Fruit fly (Drosophila melanogaster) whole organism, embryonic: ENCODE measurements around the gene CG2129.

Experiments used
- Bgb ChIP-seq: fragments of 200-800 bp; sonication (Bioruptor generic); IDR thresholded peaks from 2 replicates; pipeline ENCODE4 v1.3.6; 2022; ENCODE audit warnings: missing biosample characterization, missing genetic modification characterization; ENCODE audit not compliant: partially characterized antibody
- C15 ChIP-seq: fragments of 200-800 bp; sonication (Bioruptor generic); IDR thresholded peaks from 3 replicates; pipeline ENCODE4 v1.3.6; 2022; ENCODE audit warnings: missing biosample characterization, missing genetic modification characterization
- CG10147 ChIP-seq: fragments of 200-800 bp; sonication (Bioruptor generic); optimal IDR thresholded peaks from 2 replicates; lab custom pipeline; 2019; ENCODE audit warnings: missing biosample characterization, mild to moderate bottlenecking, missing genetic modification characterization, moderate library complexity
- CG10321 ChIP-seq: fragments of 200-800 bp; sonication (Bioruptor generic); IDR thresholded peaks from 2 replicates; pipeline ENCODE4 v1.3.6; 2022; ENCODE audit warnings: missing biosample characterization, missing genetic modification characterization
- CG10979 ChIP-seq: fragments of 200-800 bp; sonication (Bioruptor generic); optimal IDR thresholded peaks from 2 replicates; lab custom pipeline; 2018; ENCODE audit warnings: missing biosample characterization, mild to moderate bottlenecking, missing genetic modification characterization, moderate library complexity
- CG11696 ChIP-seq: fragments of 200-800 bp; sonication (Bioruptor generic); IDR thresholded peaks from 2 replicates; pipeline ENCODE4 v1.3.6; 2022; ENCODE audit warnings: missing biosample characterization, missing genetic modification characterization
- CG13296 ChIP-seq: fragments of 200-800 bp; sonication (Bioruptor generic); optimal IDR thresholded peaks from 3 replicates; lab custom pipeline; 2018; ENCODE audit warnings: missing biosample characterization, mild to moderate bottlenecking, missing genetic modification characterization
- CG14860 ChIP-seq: fragments of 200-800 bp; sonication (Bioruptor generic); IDR thresholded peaks from 3 replicates; pipeline ENCODE4 v1.3.6; 2022; ENCODE audit warnings: missing biosample characterization, missing genetic modification characterization; ENCODE audit not compliant: partially characterized antibody
- CG1529 ChIP-seq: fragments of 200-800 bp; sonication (Bioruptor generic); optimal IDR thresholded peaks from 3 replicates; lab custom pipeline; 2018; ENCODE audit warnings: missing biosample characterization, missing genetic modification characterization
- CG18764 ChIP-seq: fragments of 200-800 bp; sonication (Bioruptor generic); optimal IDR thresholded peaks from 3 replicates; lab custom pipeline; 2016; ENCODE audit warnings: missing biosample characterization, missing genetic modification characterization
- CG3281 ChIP-seq: fragments of 200-800 bp; sonication (Bioruptor generic); optimal IDR thresholded peaks from 3 replicates; lab custom pipeline; 2017; ENCODE audit warnings: missing biosample characterization, mild to moderate bottlenecking, missing genetic modification characterization
- CG3847 ChIP-seq: fragments of 200-800 bp; sonication (Bioruptor generic); IDR thresholded peaks from 2 replicates; pipeline ENCODE4 v1.3.6; 2022; ENCODE audit warnings: missing biosample characterization, missing genetic modification characterization
- CG6854 ChIP-seq: fragments of 200-800 bp; sonication (Bioruptor generic); optimal IDR thresholded peaks from 3 replicates; lab custom pipeline; 2017; ENCODE audit warnings: missing biosample characterization, mild to moderate bottlenecking, missing genetic modification characterization
- CG7928 ChIP-seq: fragments of 200-800 bp; sonication (Bioruptor generic); optimal IDR thresholded peaks from 2 replicates; lab custom pipeline; 2017; ENCODE audit warnings: missing biosample characterization, mild to moderate bottlenecking, missing genetic modification characterization
- CG8359 ChIP-seq: fragments of 200-800 bp; sonication (Bioruptor generic); optimal IDR thresholded peaks from 2 replicates; lab custom pipeline; 2017; ENCODE audit warnings: missing biosample characterization, mild to moderate bottlenecking, missing genetic modification characterization, borderline replicate concordance
- CG8478 ChIP-seq: fragments of >200 bp; optimal IDR thresholded peaks from 2 replicates; lab custom pipeline; 2018
- CG8944 ChIP-seq: fragments of 200-800 bp; sonication (Bioruptor generic); optimal IDR thresholded peaks from 3 replicates; lab custom pipeline; 2016; ENCODE audit warnings: missing biosample characterization, missing genetic modification characterization
- CG9215 ChIP-seq: fragments of 200-800 bp; sonication (Bioruptor generic); IDR thresholded peaks from 2 replicates; pipeline ENCODE4 v1.3.6; 2022; ENCODE audit warnings: missing biosample characterization, missing genetic modification characterization
- CTCF ChIP-seq: fragments of 200-800 bp; sonication (Bioruptor generic); optimal IDR thresholded peaks from 2 replicates; lab custom pipeline; 2017; ENCODE audit warnings: missing biosample characterization, mild to moderate bottlenecking, missing genetic modification characterization, moderate library complexity
- Chrac-16 ChIP-seq: fragments of 200-800 bp; sonication (Bioruptor generic); optimal IDR thresholded peaks from 3 replicates; lab custom pipeline; 2016; ENCODE audit warnings: missing biosample characterization, missing genetic modification characterization
- D19B ChIP-seq: fragments of 200-800 bp; sonication (Bioruptor generic); optimal IDR thresholded peaks from 2 replicates; lab custom pipeline; 2017; ENCODE audit warnings: missing biosample characterization, mild to moderate bottlenecking, missing genetic modification characterization
- Dip2 ChIP-seq: fragments of 200-800 bp; sonication (Bioruptor generic); IDR thresholded peaks from 2 replicates; pipeline ENCODE4 v1.3.6; 2022; ENCODE audit warnings: missing biosample characterization, missing genetic modification characterization
- Dll ChIP-seq: fragments of 200-800 bp; sonication (Bioruptor generic); IDR thresholded peaks from 4 replicates; pipeline ENCODE4 v1.3.6; 2022; ENCODE audit warnings: missing biosample characterization, missing genetic modification characterization; ENCODE audit not compliant: partially characterized antibody
- E2f1 ChIP-seq: fragments of 200-800 bp; sonication (Bioruptor generic); IDR thresholded peaks from 2 replicates; pipeline ENCODE4 v1.3.6; 2022; ENCODE audit warnings: missing biosample characterization, missing genetic modification characterization
- E2f2 ChIP-seq: fragments of 200-800 bp; sonication (Bioruptor generic); IDR thresholded peaks from 2 replicates; pipeline ENCODE4 v1.3.6; 2022; ENCODE audit warnings: missing biosample characterization, missing genetic modification characterization
- Elba2 ChIP-seq: fragments of 200-800 bp; sonication (Bioruptor generic); optimal IDR thresholded peaks from 3 replicates; lab custom pipeline; 2016; ENCODE audit warnings: missing biosample characterization, missing genetic modification characterization
- Ets65A ChIP-seq: fragments of 200-800 bp; sonication (Bioruptor generic); peaks from one replicate; lab custom pipeline; 2016; ENCODE audit warnings: missing biosample characterization, missing genetic modification characterization
- HmgD ChIP-seq: fragments of 200-800 bp; sonication (Bioruptor generic); optimal IDR thresholded peaks from 3 replicates; lab custom pipeline; 2016; ENCODE audit warnings: missing biosample characterization, missing genetic modification characterization
- Hr51 ChIP-seq, 2 experiments: fragments of 200-800 bp; sonication (Bioruptor generic); optimal IDR thresholded peaks; 2 replicates in 1 of 2; 3 replicates in 1 of 2; lab custom pipeline; 2016 to 2018; ENCODE audit warnings: missing biosample characterization in 2 of 2, missing genetic modification characterization in 2 of 2, mild to moderate bottlenecking in 1 of 2, moderate library complexity in 1 of 2
- MESR4 ChIP-seq: fragments of 200-800 bp; sonication (Bioruptor generic); optimal IDR thresholded peaks from 2 replicates; lab custom pipeline; 2018; ENCODE audit warnings: missing biosample characterization, mild to moderate bottlenecking, missing genetic modification characterization, moderate library complexity
- MTF-1 ChIP-seq: fragments of 200-800 bp; sonication (Bioruptor generic); optimal IDR thresholded peaks from 2 replicates; lab custom pipeline; 2018; ENCODE audit warnings: missing biosample characterization, mild to moderate bottlenecking, missing genetic modification characterization, borderline replicate concordance
- Ptx1 ChIP-seq: fragments of 200-800 bp; sonication (Bioruptor generic); IDR thresholded peaks from 2 replicates; pipeline ENCODE4 v1.3.6; 2022; ENCODE audit warnings: missing biosample characterization, missing genetic modification characterization
- Ravus ChIP-seq: fragments of 200-800 bp; sonication (Bioruptor generic); IDR thresholded peaks from 2 replicates; pipeline ENCODE4 v1.3.6; 2022; ENCODE audit warnings: missing biosample characterization, missing genetic modification characterization
- Sox100B ChIP-seq: fragments of 200-800 bp; sonication (Bioruptor generic); optimal IDR thresholded peaks from 3 replicates; lab custom pipeline; 2018; ENCODE audit warnings: missing biosample characterization, mild to moderate bottlenecking, missing genetic modification characterization
- Ssrp ChIP-seq: fragments of 200-800 bp; sonication (Bioruptor generic); optimal IDR thresholded peaks from 2 replicates; lab custom pipeline; 2018; ENCODE audit warnings: missing biosample characterization, mild to moderate bottlenecking, missing genetic modification characterization, moderate library complexity
- ash1 ChIP-seq: fragments of 200-800 bp; sonication (Bioruptor generic); optimal IDR thresholded peaks from 2 replicates; lab custom pipeline; 2018; ENCODE audit warnings: missing biosample characterization, mild to moderate bottlenecking, missing genetic modification characterization
- dysf ChIP-seq: fragments of 200-800 bp; sonication (Bioruptor generic); IDR thresholded peaks from 3 replicates; pipeline ENCODE4 v1.3.6; 2022; ENCODE audit warnings: missing biosample characterization, missing genetic modification characterization
- exex ChIP-seq: fragments of 200-800 bp; sonication (Bioruptor generic); optimal IDR thresholded peaks from 4 replicates; lab custom pipeline; 2018; ENCODE audit warnings: missing biosample characterization, mild to moderate bottlenecking, missing genetic modification characterization, moderate library complexity
- grau ChIP-seq: fragments of 200-800 bp; optimal IDR thresholded peaks from 3 replicates; lab custom pipeline; 2019; ENCODE audit warnings: missing biosample characterization, mild to moderate bottlenecking, missing genetic modification characterization, moderate library complexity
- h ChIP-seq: fragments of >200 bp; optimal IDR thresholded peaks from 2 replicates; lab custom pipeline; 2017
- inv ChIP-seq: fragments of 200-800 bp; sonication (Bioruptor generic); IDR thresholded peaks from 2 replicates; pipeline ENCODE4 v1.3.6; 2022; ENCODE audit warnings: missing biosample characterization, missing genetic modification characterization; ENCODE audit not compliant: partially characterized antibody
- kni ChIP-seq: fragments of 200-800 bp; sonication (Bioruptor generic); optimal IDR thresholded peaks from 3 replicates; lab custom pipeline; 2017; ENCODE audit warnings: mild to moderate bottlenecking, missing biosample characterization, missing genetic modification reagents, missing genetic modification characterization
- phol ChIP-seq: fragments of 200-800 bp; sonication (Bioruptor generic); optimal IDR thresholded peaks from 3 replicates; lab custom pipeline; 2018; ENCODE audit warnings: missing biosample characterization, mild to moderate bottlenecking, missing genetic modification characterization, moderate library complexity
- seq ChIP-seq: fragments of 200-800 bp; sonication (Bioruptor generic); IDR thresholded peaks from 2 replicates; pipeline ENCODE4 v1.3.6; 2022; ENCODE audit warnings: missing biosample characterization, missing genetic modification characterization
- shn ChIP-seq: fragments of 200-800 bp; sonication (Bioruptor generic); optimal IDR thresholded peaks from 3 replicates; lab custom pipeline; 2016; ENCODE audit warnings: missing biosample characterization, missing genetic modification characterization
- sima ChIP-seq: fragments of 200-800 bp; sonication (Bioruptor generic); optimal IDR thresholded peaks from 2 replicates; lab custom pipeline; 2016; ENCODE audit warnings: missing biosample characterization, missing genetic modification characterization
- sob ChIP-seq: fragments of 200-800 bp; sonication (Bioruptor generic); IDR thresholded peaks from 2 replicates; pipeline ENCODE4 v1.3.6; 2022; ENCODE audit warnings: missing biosample characterization, missing genetic modification characterization
- sug ChIP-seq: fragments of 200-800 bp; optimal IDR thresholded peaks from 2 replicates; lab custom pipeline; 2019; ENCODE audit warnings: missing biosample characterization, mild to moderate bottlenecking, missing genetic modification characterization, moderate library complexity
- tin ChIP-seq: fragments of 200-800 bp; sonication (Bioruptor generic); optimal IDR thresholded peaks from 3 replicates; lab custom pipeline; 2016; ENCODE audit warnings: missing biosample characterization, missing genetic modification characterization
- tio ChIP-seq: fragments of 200-800 bp; sonication (Bioruptor generic); optimal IDR thresholded peaks from 2 replicates; lab custom pipeline; 2017; ENCODE audit warnings: missing biosample characterization, missing genetic modification characterization, inconsistent platforms
- wor ChIP-seq: fragments of 200-800 bp; sonication (Bioruptor generic); IDR thresholded peaks from 2 replicates; pipeline ENCODE4 v1.3.6; 2022; ENCODE audit warnings: missing biosample characterization, missing genetic modification characterization
- zf30C ChIP-seq: fragments of 200-800 bp; sonication (Bioruptor generic); optimal IDR thresholded peaks from 3 replicates; lab custom pipeline; 2018; ENCODE audit warnings: missing biosample characterization, mild to moderate bottlenecking, missing genetic modification characterization

CG2129 gene

dm6 chrX:8157294-8157693 is 11.7 kb downstream of the CG2129 start, which contains the start of the genes Traf6 and GIIIspla2 (continued):
- TF ChIP-seq E2f2 (GFP tag; lab: Robert Waterston, UW) = peak; percentile 74
- TF ChIP-seq zf30C = no peak
- TF ChIP-seq CG10321 (GFP tag; lab: Robert Waterston, UW) = no peak
- peak; percentile 85 for TF ChIP-seq sob
- TF ChIP-seq ash1 (GFP tag; lab: Kevin White, UChicago) = no peak
- TF ChIP-seq tin = peak; percentile 68
- TF ChIP-seq sima (GFP tag; lab: Kevin White, UChicago) = no peak
- peak; percentile 74 for TF ChIP-seq CG3281 (GFP tag; lab: Kevin White, UChicago)
- peak; percentile 97 for TF ChIP-seq Ets65A (GFP tag; lab: Kevin White, UChicago)
- TF ChIP-seq CG3847 (GFP tag; lab: Robert Waterston, UW) = peak; percentile 86
- no peak; the same call in 1 of the 2 replicates for TF ChIP-seq Bgb (GFP tag; lab: Robert Waterston, UW)
- peak; percentile 80 for TF ChIP-seq Ptx1 (GFP tag; lab: Robert Waterston, UW)
- peak; percentile 57 for TF ChIP-seq MESR4 (GFP tag; lab: Kevin White, UChicago)
- TF ChIP-seq CG8944 (GFP tag; lab: Kevin White, UChicago) = peak; percentile 43
- peak; percentile 84 for TF ChIP-seq sug (tag; lab: Kevin White, UChicago)
- peak; percentile 43 for TF ChIP-seq CG18764 (GFP tag; lab: Kevin White, UChicago)
- TF ChIP-seq CG7928 (GFP tag; lab: Kevin White, UChicago) = peak; percentile 28
- no peak for TF ChIP-seq CG1529 (GFP tag; lab: Kevin White, UChicago)
- no peak for TF ChIP-seq Dip2 (GFP tag; lab: Robert Waterston, UW)
- no peak for TF ChIP-seq HmgD
- peak; percentile 69; the same call in 1 of the 2 replicates for TF ChIP-seq wor
- TF ChIP-seq CG14860 (GFP tag; lab: Robert Waterston, UW) = no peak
- TF ChIP-seq CG10147 (GFP tag; lab: Kevin White, UChicago) = peak; percentile 66
- TF ChIP-seq exex (tag; lab: Kevin White, UChicago) = no peak
- TF ChIP-seq MTF-1 = no peak
- peak; percentile 41 for TF ChIP-seq kni (GFP tag; lab: Kevin White, UChicago)
- TF ChIP-seq D19B (GFP tag; lab: Kevin White, UChicago) = peak; percentile 65
- no peak for TF ChIP-seq CG8478
- peak; percentile 88 for TF ChIP-seq dysf (GFP tag; lab: Robert Waterston, UW)
- peak; percentile 81 for TF ChIP-seq E2f1 (GFP tag; lab: Robert Waterston, UW)
- TF ChIP-seq Ravus = peak; percentile 7; the same call in 1 of the 2 replicates
- no peak for TF ChIP-seq tio
- TF ChIP-seq phol = peak; percentile 85
- peak; percentile 67 for TF ChIP-seq CG13296 (GFP tag; lab: Kevin White, UChicago)
- no peak for TF ChIP-seq Sox100B (GFP tag; lab: Kevin White, UChicago)
- TF ChIP-seq CG9215 (GFP tag; lab: Robert Waterston, UW) = peak; percentile 79; the same call in 1 of the 2 replicates
- no peak for TF ChIP-seq inv
- no peak for TF ChIP-seq C15 (GFP tag; lab: Robert Waterston, UW)
- peak; percentile 72 for TF ChIP-seq Ssrp (tag; lab: Kevin White, UChicago)
- TF ChIP-seq CG6854 (GFP tag; lab: Kevin White, UChicago) = no peak
- TF ChIP-seq seq (GFP tag; lab: Robert Waterston, UW) = peak; percentile 56
- peak; percentile 30; the same call in 1 of the 2 replicates for TF ChIP-seq CG11696
- TF ChIP-seq Elba2 (GFP tag; lab: Kevin White, UChicago) = peak; percentile 68
- peak; percentile 20 for TF ChIP-seq CTCF (GFP tag; lab: Kevin White, UChicago)
- TF ChIP-seq Chrac-16 (GFP tag; lab: Kevin White, UChicago) = peak; percentile 60
- TF ChIP-seq shn (GFP tag; lab: Kevin White, UChicago) = peak; percentile 77
- peak; percentile 67 for TF ChIP-seq CG10979
- TF ChIP-seq h (lab: Kevin White, UChicago) = no peak
- peak; percentile 46; the same call in 1 of the 4 replicates for TF ChIP-seq Dll
- TF ChIP-seq CG8359 (GFP tag; lab: Kevin White, UChicago) = no peak
- TF ChIP-seq Hr51 (GFP tag; optimal IDR thresholded peaks at IDR 0.05; lab: Kevin White, UChicago) = peak in 1 of 2 experiments; percentile 72
- peak; percentile 80 for TF ChIP-seq grau (tag; lab: Kevin White, UChicago)
